Fruit fly (Drosophila melanogaster) whole organism, pupa: ENCODE data around the gene CG11841.

Experiments
- CG10348 ChIP-seq: fragments of 200-800 bp; sonication (Bioruptor generic); IDR thresholded peaks from 2 replicates; pipeline ENCODE4 v1.3.6; 2022; ENCODE audit warnings: missing biosample characterization, missing genetic modification characterization
- CG12605 ChIP-seq: fragments of 200-800 bp; sonication (Bioruptor generic); IDR thresholded peaks from 2 replicates; pipeline ENCODE4 v1.3.6; 2022; ENCODE audit warnings: missing biosample characterization, missing genetic modification characterization
- CG13204 ChIP-seq: fragments of 200-800 bp; sonication (Bioruptor generic); optimal IDR thresholded peaks from 2 replicates; lab custom pipeline; 2018; ENCODE audit warnings: missing biosample characterization, mild to moderate bottlenecking, missing genetic modification characterization, moderate library complexity
- CG15710 ChIP-seq: fragments of 200-800 bp; sonication (Bioruptor generic); optimal IDR thresholded peaks from 2 replicates; lab custom pipeline; 2018; ENCODE audit warnings: missing biosample characterization, mild to moderate bottlenecking, missing genetic modification characterization, moderate library complexity
- CG34367 ChIP-seq: fragments of 200-800 bp; sonication (Bioruptor generic); optimal IDR thresholded peaks from 2 replicates; lab custom pipeline; 2018; ENCODE audit warnings: missing biosample characterization, mild to moderate bottlenecking, missing genetic modification characterization
- CG4496 ChIP-seq: fragments of 200-800 bp; sonication (Bioruptor generic); IDR thresholded peaks from 3 replicates; pipeline ENCODE4 v1.3.6; 2022; ENCODE audit warnings: missing biosample characterization, missing genetic modification characterization
- CG8159 ChIP-seq: fragments of 200-800 bp; sonication (Bioruptor generic); optimal IDR thresholded peaks from 3 replicates; lab custom pipeline; 2018; ENCODE audit warnings: missing biosample characterization, mild to moderate bottlenecking, missing genetic modification characterization, moderate library complexity
- CG8301 ChIP-seq: fragments of 200-800 bp; sonication (Bioruptor generic); optimal IDR thresholded peaks from 2 replicates; lab custom pipeline; 2018; ENCODE audit warnings: missing biosample characterization, mild to moderate bottlenecking, missing genetic modification characterization
- Ets98B ChIP-seq: fragments of 200-800 bp; sonication (Bioruptor generic); IDR thresholded peaks from 2 replicates; pipeline ENCODE4 v1.3.6; 2022; ENCODE audit warnings: missing biosample characterization, missing genetic modification characterization
- Pif1A ChIP-seq: fragments of 200-800 bp; sonication (Bioruptor generic); optimal IDR thresholded peaks from 3 replicates; lab custom pipeline; 2016; ENCODE audit warnings: missing biosample characterization, missing genetic modification characterization
- Pif1B ChIP-seq: fragments of 200-800 bp; sonication (Bioruptor generic); optimal IDR thresholded peaks from 3 replicates; lab custom pipeline; 2016; ENCODE audit warnings: missing biosample characterization, missing genetic modification characterization
- Snoo ChIP-seq: fragments of 200-800 bp; sonication (Bioruptor generic); optimal IDR thresholded peaks from 3 replicates; lab custom pipeline; 2017; ENCODE audit warnings: missing biosample characterization, mild to moderate bottlenecking, missing genetic modification characterization, inconsistent platforms
- gl ChIP-seq: fragments of 200-800 bp; sonication (Bioruptor generic); optimal IDR thresholded peaks from 2 replicates; lab custom pipeline; 2018; ENCODE audit warnings: missing biosample characterization, mild to moderate bottlenecking, missing genetic modification characterization

DNA sequence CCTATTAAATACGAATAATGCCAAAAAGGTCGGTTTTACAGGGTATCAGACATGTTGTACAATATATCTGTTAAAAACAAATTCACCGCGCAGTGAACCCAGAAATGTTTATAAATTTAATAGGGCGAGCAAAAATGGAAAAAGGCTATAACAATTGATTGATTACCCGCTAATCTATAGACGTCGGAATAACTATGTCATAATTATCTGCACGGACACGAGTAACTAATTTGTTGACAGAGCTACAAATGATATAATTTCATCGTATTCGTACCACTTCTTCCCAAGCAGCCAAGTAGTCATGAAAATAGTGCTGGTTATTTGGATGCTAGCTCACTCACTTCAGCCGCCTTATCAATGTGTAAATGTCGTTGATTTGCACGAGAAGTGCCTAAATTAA lies 26.2 kb upstream of the CG11841 start, which contains the start of gene CG14518:
- TF ChIP-seq CG8301 (tag; lab: Kevin White, UChicago) = no peak
- no peak for TF ChIP-seq CG15710 (tag; lab: Kevin White, UChicago)
- no peak for TF ChIP-seq CG8159 (tag; lab: Kevin White, UChicago)
- no peak for TF ChIP-seq CG4496 (GFP tag; lab: Robert Waterston, UW)
- no peak for TF ChIP-seq Pif1A (GFP tag; lab: Kevin White, UChicago)
- TF ChIP-seq CG12605 = no peak
- TF ChIP-seq CG13204 (GFP tag; lab: Kevin White, UChicago) = no peak
- no peak for TF ChIP-seq Ets98B (GFP tag; lab: Robert Waterston, UW)
- no peak for TF ChIP-seq Pif1B (GFP tag; lab: Kevin White, UChicago)
- no peak for TF ChIP-seq CG10348 (GFP tag; lab: Robert Waterston, UW)
- TF ChIP-seq Snoo (tag; lab: Kevin White, UChicago) = no peak
- no peak for TF ChIP-seq gl (tag; lab: Kevin White, UChicago)
- TF ChIP-seq CG34367 (tag; lab: Kevin White, UChicago) = no peak
